Worm (Caenorhabditis elegans) whole organism, young adult: ENCODE data around the gene tcl-2.

Experiments
- B0019.2 ChIP-seq: fragments of 200-800 bp; sonication (Bioruptor generic); conservative IDR thresholded peaks from 2 replicates; pipeline ENCODE4 v1.3.6; 2022; ENCODE audit warnings: missing genetic modification reagents, missing genetic modification characterization, missing compliant biosample characterization
- B0336.3 ChIP-seq: fragments of 200-800 bp; sonication (Bioruptor generic); IDR thresholded peaks from 2 replicates; pipeline ENCODE4 v1.3.6; 2022; ENCODE audit warnings: missing genetic modification characterization, missing compliant biosample characterization
- D2030.7 ChIP-seq: fragments of 200-800 bp; sonication (Bioruptor generic); IDR thresholded peaks from 2 replicates; pipeline ENCODE4 v1.3.6; 2022; ENCODE audit warnings: missing genetic modification reagents, missing genetic modification characterization, missing compliant biosample characterization
- F23B12.7 ChIP-seq: sonication (generic microtip); optimal IDR thresholded peaks from 2 replicates; lab custom pipeline; 2017; ENCODE audit warnings: missing genetic modification characterization, mild to moderate bottlenecking, missing compliant biosample characterization, antibody characterized with exemption, moderate library complexity; ENCODE audit not compliant: insufficient read depth
- F33H1.4 ChIP-seq: fragments of 200-800 bp; sonication (Bioruptor generic); IDR thresholded peaks from 2 replicates; pipeline ENCODE4 v1.3.6; 2022; ENCODE audit warnings: missing genetic modification reagents, missing genetic modification characterization, missing compliant biosample characterization
- F49E8.2 ChIP-seq: sonication (generic microtip); optimal IDR thresholded peaks from 3 replicates; lab custom pipeline; 2017; ENCODE audit warnings: missing genetic modification characterization, mild to moderate bottlenecking, missing compliant biosample characterization, antibody characterized with exemption, moderate library complexity; ENCODE audit not compliant: insufficient read depth
- F55B11.4 ChIP-seq: sonication (generic microtip); optimal IDR thresholded peaks from 2 replicates; lab custom pipeline; 2016; ENCODE audit warnings: missing compliant biosample characterization, missing genetic modification characterization, borderline replicate concordance; ENCODE audit not compliant: insufficient read depth
- F57C9.4 ChIP-seq: sonication (generic microtip); optimal IDR thresholded peaks from 2 replicates; lab custom pipeline; 2017; ENCODE audit warnings: mild to moderate bottlenecking, missing genetic modification characterization, missing compliant biosample characterization
- K12H6.12 ChIP-seq: fragments of 200-800 bp; sonication (Bioruptor generic); optimal IDR thresholded peaks from 2 replicates; lab custom pipeline; 2018; ENCODE audit warnings: mild to moderate bottlenecking, missing genetic modification characterization, missing compliant biosample characterization
- T26A5.8 ChIP-seq: sonication (generic microtip); optimal IDR thresholded peaks from 2 replicates; lab custom pipeline; 2016; ENCODE audit warnings: missing genetic modification characterization, missing compliant biosample characterization
- Y53F4B.3 ChIP-seq: fragments of 200-800 bp; sonication (Bioruptor generic); IDR thresholded peaks from 2 replicates; pipeline ENCODE4 v1.3.6; 2022; ENCODE audit warnings: missing genetic modification reagents, missing genetic modification characterization, missing compliant biosample characterization
- Y56A3A.18 ChIP-seq: fragments of 200-800 bp; sonication (Bioruptor generic); IDR thresholded peaks from 2 replicates; pipeline ENCODE4 v1.3.6; 2022; ENCODE audit warnings: missing genetic modification reagents, missing genetic modification characterization, missing compliant biosample characterization
- Y67H2A.10 ChIP-seq: fragments of 200-800 bp; sonication (Bioruptor generic); conservative IDR thresholded peaks from 2 replicates; pipeline ENCODE4 v1.3.6; 2022; ENCODE audit warnings: missing genetic modification reagents, missing genetic modification characterization, missing compliant biosample characterization
- Y79H2A.3 ChIP-seq: fragments of 200-800 bp; sonication (Bioruptor generic); conservative IDR thresholded peaks from 2 replicates; pipeline ENCODE4 v1.3.6; 2022; ENCODE audit warnings: missing genetic modification reagents, missing genetic modification characterization, missing compliant biosample characterization
- akir-1 ChIP-seq: fragments of 200-800 bp; sonication (Bioruptor generic); optimal IDR thresholded peaks from 2 replicates; lab custom pipeline; 2018; ENCODE audit warnings: mild to moderate bottlenecking, missing genetic modification characterization, moderate library complexity, missing compliant biosample characterization
- atf-7 ChIP-seq: sonication (generic microtip); optimal IDR thresholded peaks from 2 replicates; lab custom pipeline; 2017; ENCODE audit warnings: mild to moderate bottlenecking, missing genetic modification characterization, missing compliant biosample characterization
- attf-5 ChIP-seq: fragments of 200-800 bp; sonication (Bioruptor generic); optimal IDR thresholded peaks from 2 replicates; lab custom pipeline; 2018; ENCODE audit warnings: mild to moderate bottlenecking, missing genetic modification characterization, missing compliant biosample characterization
- ceh-100 ChIP-seq: fragments of 200-800 bp; sonication (Bioruptor generic); IDR thresholded peaks from 2 replicates; pipeline ENCODE4 v1.3.6; 2022; ENCODE audit warnings: missing genetic modification reagents, missing genetic modification characterization, missing compliant biosample characterization
- ceh-58 ChIP-seq: fragments of 200-800 bp; sonication (Bioruptor generic); IDR thresholded peaks from 2 replicates; pipeline ENCODE4 v1.3.6; 2022; ENCODE audit warnings: missing genetic modification characterization, missing compliant biosample characterization
- egl-18 ChIP-seq: fragments of 200-800 bp; sonication (Bioruptor generic); IDR thresholded peaks from 2 replicates; pipeline ENCODE4 v1.3.6; 2022; ENCODE audit warnings: missing genetic modification reagents, missing genetic modification characterization, missing compliant biosample characterization
- egl-44 ChIP-seq: fragments of 200-800 bp; sonication (Bioruptor generic); IDR thresholded peaks from 2 replicates; pipeline ENCODE4 v1.3.6; 2022; ENCODE audit warnings: missing genetic modification reagents, missing genetic modification characterization, missing compliant biosample characterization
- egrh-3 ChIP-seq: fragments of 200-800 bp; sonication (Bioruptor generic); IDR thresholded peaks from 2 replicates; pipeline ENCODE4 v1.3.6; 2022; ENCODE audit warnings: missing genetic modification reagents, missing genetic modification characterization, missing compliant biosample characterization
- ekl-4 ChIP-seq: fragments of 200-800 bp; sonication (Bioruptor generic); IDR thresholded peaks from 2 replicates; pipeline ENCODE4 v1.3.6; 2022; ENCODE audit warnings: missing genetic modification reagents, missing genetic modification characterization, missing compliant biosample characterization
- gei-17 ChIP-seq: fragments of 200-800 bp; sonication (Bioruptor generic); optimal IDR thresholded peaks from 2 replicates; lab custom pipeline; 2018; ENCODE audit warnings: mild to moderate bottlenecking, missing genetic modification characterization, missing compliant biosample characterization
- hmg-1.2 ChIP-seq: fragments of 200-800 bp; sonication (Bioruptor generic); IDR thresholded peaks from 2 replicates; pipeline ENCODE4 v1.3.6; 2022; ENCODE audit warnings: missing genetic modification reagents, missing genetic modification characterization, missing compliant biosample characterization
- let-526 ChIP-seq: fragments of 200-800 bp; sonication (Bioruptor generic); IDR thresholded peaks from 2 replicates; pipeline ENCODE4 v1.3.6; 2022; ENCODE audit warnings: missing genetic modification reagents, missing genetic modification characterization, missing compliant biosample characterization
- lin-40 ChIP-seq: sonication (generic microtip); optimal IDR thresholded peaks from 2 replicates; lab custom pipeline; 2016; ENCODE audit warnings: missing genetic modification characterization, mild to moderate bottlenecking, missing compliant biosample characterization, missing genotype, missing genetic modification reagents
- lir-1 ChIP-seq: fragments of 200-800 bp; sonication (Bioruptor generic); conservative IDR thresholded peaks from 2 replicates; pipeline ENCODE4 v1.3.6; 2022; ENCODE audit warnings: missing genetic modification reagents, missing genetic modification characterization, missing compliant biosample characterization
- lsy-27 ChIP-seq: sonication (generic microtip); optimal IDR thresholded peaks from 2 replicates; lab custom pipeline; 2017; ENCODE audit warnings: missing genetic modification characterization, mild to moderate bottlenecking, missing compliant biosample characterization, antibody characterized with exemption, missing genotype, borderline replicate concordance; ENCODE audit not compliant: insufficient read depth
- madf-10 ChIP-seq: sonication (generic microtip); optimal IDR thresholded peaks from 2 replicates; lab custom pipeline; 2016; ENCODE audit warnings: mild to moderate bottlenecking, missing genetic modification characterization, missing compliant biosample characterization
- madf-3 ChIP-seq: fragments of 200-800 bp; sonication (Bioruptor generic); IDR thresholded peaks from 2 replicates; pipeline ENCODE4 v1.3.6; 2022; ENCODE audit warnings: missing genetic modification reagents, missing genetic modification characterization, missing compliant biosample characterization
- madf-6 ChIP-seq: fragments of 200-800 bp; sonication (Bioruptor generic); IDR thresholded peaks from 2 replicates; pipeline ENCODE4 v1.3.6; 2022; ENCODE audit warnings: missing genetic modification reagents, missing genetic modification characterization, missing compliant biosample characterization
- mcd-1 ChIP-seq: fragments of 200-800 bp; sonication (Bioruptor generic); IDR thresholded peaks from 2 replicates; pipeline ENCODE4 v1.3.6; 2022; ENCODE audit warnings: missing genetic modification reagents, missing genetic modification characterization, missing compliant biosample characterization
- mel-28 ChIP-seq: sonication (generic microtip); optimal IDR thresholded peaks from 2 replicates; lab custom pipeline; 2016; ENCODE audit warnings: borderline replicate concordance, mild to moderate bottlenecking, missing genetic modification characterization, missing compliant biosample characterization
- mxl-1 ChIP-seq: sonication (generic microtip); optimal IDR thresholded peaks from 2 replicates; lab custom pipeline; 2016; ENCODE audit warnings: missing genetic modification characterization, missing compliant biosample characterization
- nfyb-1 ChIP-seq: fragments of 200-800 bp; sonication (Bioruptor generic); IDR thresholded peaks from 2 replicates; pipeline ENCODE4 v1.3.6; 2022; ENCODE audit warnings: missing genetic modification reagents, missing genetic modification characterization, missing compliant biosample characterization
- nhr-80 ChIP-seq: sonication (generic microtip); optimal IDR thresholded peaks from 2 replicates; lab custom pipeline; 2016; ENCODE audit warnings: missing genetic modification characterization, missing compliant biosample characterization
- pha-4 ChIP-seq: fragments of 150-350 bp; sonication (generic microtip); optimal IDR thresholded peaks from 2 replicates; lab custom pipeline; 2014; ENCODE audit warnings: missing biosample characterization, missing genetic modification reagents, missing genetic modification characterization
- rcor-1 ChIP-seq: fragments of 200-800 bp; sonication (Bioruptor generic); IDR thresholded peaks from 2 replicates; pipeline ENCODE4 v1.3.6; 2022; ENCODE audit warnings: missing genetic modification reagents, missing genetic modification characterization, missing compliant biosample characterization
- rec-8 ChIP-seq, 2 experiments: sonication (generic microtip); optimal IDR thresholded peaks; 2 replicates each; lab custom pipeline; 2016; ENCODE audit warnings: mild to moderate bottlenecking in 2 of 2, missing genetic modification characterization in 2 of 2, missing genetic modification reagents in 2 of 2, missing genotype in 2 of 2, missing biosample characterization in 1 of 2, missing compliant biosample characterization in 1 of 2, moderate library complexity in 1 of 2
- snpc-3.4 ChIP-seq: sonication (generic microtip); optimal IDR thresholded peaks from 2 replicates; lab custom pipeline; 2017; ENCODE audit warnings: missing genetic modification characterization, mild to moderate bottlenecking, missing compliant biosample characterization, antibody characterized with exemption, moderate library complexity, missing genotype, missing genetic modification reagents
- tbp1 ChIP-seq: fragments of 200-800 bp; sonication (Bioruptor generic); optimal IDR thresholded peaks from 2 replicates; lab custom pipeline; 2018; ENCODE audit warnings: mild to moderate bottlenecking, missing genetic modification characterization, missing compliant biosample characterization
- tbx-9 ChIP-seq: sonication (generic microtip); optimal IDR thresholded peaks from 2 replicates; lab custom pipeline; 2016; ENCODE audit warnings: borderline replicate concordance, missing genetic modification characterization, inconsistent platforms, missing compliant biosample characterization
- xnd-1 ChIP-seq: sonication (generic microtip); optimal IDR thresholded peaks from 2 replicates; lab custom pipeline; 2016; ENCODE audit warnings: missing genotype, missing genetic modification reagents, missing genetic modification characterization, missing compliant biosample characterization
- ztf-18 ChIP-seq: sonication (generic microtip); optimal IDR thresholded peaks from 2 replicates; lab custom pipeline; 2016; ENCODE audit warnings: missing genotype, mild to moderate bottlenecking, missing genetic modification characterization, missing compliant biosample characterization
- ztf-25 ChIP-seq: fragments of 200-800 bp; sonication (Bioruptor generic); IDR thresholded peaks from 2 replicates; pipeline ENCODE4 v1.3.6; 2022; ENCODE audit warnings: missing genetic modification reagents, missing genetic modification characterization, missing compliant biosample characterization
- ztf-3 ChIP-seq: fragments of 200-800 bp; sonication (Bioruptor generic); optimal IDR thresholded peaks from 2 replicates; lab custom pipeline; 2018; ENCODE audit warnings: mild to moderate bottlenecking, missing genetic modification characterization, missing compliant biosample characterization

tcl-2 gene

DNA sequence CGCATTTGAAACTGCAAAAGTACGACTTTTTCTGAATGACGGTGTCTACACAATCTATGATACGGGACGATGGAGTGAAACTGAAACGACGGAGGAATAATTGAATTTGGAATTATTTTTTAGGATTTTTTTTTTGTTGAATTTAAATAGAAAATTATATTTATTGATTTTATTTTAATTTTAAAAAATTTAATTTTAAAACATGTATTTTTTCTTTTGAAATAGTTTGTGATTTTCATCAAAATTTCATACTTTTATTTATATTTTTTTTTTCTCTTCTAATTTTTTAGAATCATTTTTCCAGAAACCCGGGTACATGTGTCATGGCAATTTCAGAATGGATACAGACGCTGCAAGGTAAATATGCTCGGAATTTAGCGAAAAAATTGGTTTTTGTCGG is 29.0 kb downstream of the tcl-2 start, which contains the start of gene Y38C1AA.1 (continued):
- no peak for TF ChIP-seq tbx-9 (tag; lab: Kevin White, UChicago)

DNA sequence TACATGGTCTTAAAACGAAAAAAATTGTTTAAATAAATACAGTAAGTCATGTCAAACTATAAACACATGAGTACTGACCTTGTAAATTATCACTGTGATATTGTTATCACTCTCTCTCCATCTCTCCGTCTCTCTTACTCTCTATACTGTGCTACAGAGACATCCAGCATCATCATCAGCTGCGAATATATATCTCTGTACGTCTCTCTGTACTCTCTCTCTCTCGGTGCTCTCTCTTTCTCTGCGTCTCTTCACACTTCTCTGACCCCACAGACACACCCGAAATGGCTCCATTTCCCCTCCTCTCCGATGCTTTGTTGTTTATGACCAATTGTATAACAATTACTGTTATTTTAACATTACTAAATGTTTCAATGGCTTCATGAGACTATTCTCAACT is 31.7 kb downstream of the tcl-2 start:
- no peak for TF ChIP-seq rcor-1
- no peak for TF ChIP-seq madf-3
- peak; percentile 82 for TF ChIP-seq hmg-1.2
- TF ChIP-seq egl-18 (GFP tag; lab: Robert Waterston, UW): no peak
- no peak for TF ChIP-seq T26A5.8
- TF ChIP-seq B0336.3: 0 out of 2 replicates have a peak, but pooled peaks have one; percentile 33
- TF ChIP-seq F55B11.4 (tag; lab: Kevin White, UChicago): no peak
- 0 out of 2 replicates have a peak, but pooled peaks have one; percentile 26 for TF ChIP-seq ekl-4 (GFP tag; lab: Robert Waterston, UW)
- TF ChIP-seq Y67H2A.10 (GFP tag; lab: Robert Waterston, UW): no peak
- TF ChIP-seq F57C9.4 (tag; lab: Kevin White, UChicago): no peak
- TF ChIP-seq ztf-18 (tag; lab: Kevin White, UChicago): no peak
- TF ChIP-seq F33H1.4: no peak
- 0 out of 2 replicates have a peak, but pooled peaks have one; percentile 37 for TF ChIP-seq mcd-1 (GFP tag; lab: Robert Waterston, UW)
- TF ChIP-seq nhr-80 (tag; lab: Kevin White, UChicago): peak; percentile 87
- TF ChIP-seq F23B12.7 (tag; lab: Kevin White, UChicago): no peak
- no peak for TF ChIP-seq egl-44 (GFP tag; lab: Robert Waterston, UW)
- TF ChIP-seq snpc-3.4 (tag; lab: Kevin White, UChicago): no peak
- TF ChIP-seq lsy-27 (tag; lab: Kevin White, UChicago): no peak
- TF ChIP-seq akir-1 (GFP tag; lab: Kevin White, UChicago): no peak
- TF ChIP-seq nfyb-1 (GFP tag; lab: Robert Waterston, UW): no peak
- no peak for TF ChIP-seq ztf-25 (GFP tag; lab: Robert Waterston, UW)
- no peak for TF ChIP-seq ceh-58 (GFP tag; lab: Robert Waterston, UW)
- TF ChIP-seq egrh-3 (GFP tag; lab: Robert Waterston, UW): no peak
- no peak for TF ChIP-seq Y79H2A.3
- TF ChIP-seq K12H6.12 (tag; lab: Kevin White, UChicago): no peak
- no peak for TF ChIP-seq gei-17 (GFP tag; lab: Kevin White, UChicago)
- no peak for TF ChIP-seq mxl-1 (tag; lab: Kevin White, UChicago)
- no peak for TF ChIP-seq ztf-3 (GFP tag; lab: Kevin White, UChicago)
- TF ChIP-seq pha-4 (tag; lab: Kevin White, UChicago): no peak
- TF ChIP-seq xnd-1 (tag; lab: Kevin White, UChicago): no peak
- TF ChIP-seq F49E8.2 (tag; lab: Kevin White, UChicago): no peak
- no peak for TF ChIP-seq mel-28
- peak; percentile 38 for TF ChIP-seq lin-40
- no peak for TF ChIP-seq Y53F4B.3
- TF ChIP-seq rec-8 (tag; optimal IDR thresholded peaks at IDR 0.05; lab: Kevin White, UChicago): no peak
- TF ChIP-seq lir-1: no peak
- TF ChIP-seq attf-5 (GFP tag; lab: Kevin White, UChicago): peak; percentile 66
- TF ChIP-seq madf-10 (tag; lab: Kevin White, UChicago): no peak
- TF ChIP-seq tbp1 (GFP tag; lab: Kevin White, UChicago): no peak
- no peak for TF ChIP-seq let-526 (GFP tag; lab: Robert Waterston, UW)
- TF ChIP-seq ceh-100 (GFP tag; lab: Robert Waterston, UW): no peak
- no peak for TF ChIP-seq Y56A3A.18 (GFP tag; lab: Robert Waterston, UW)
- TF ChIP-seq B0019.2: no peak
- no peak for TF ChIP-seq D2030.7 (GFP tag; lab: Robert Waterston, UW)
- TF ChIP-seq atf-7 (tag; lab: Kevin White, UChicago): peak; percentile 20
- TF ChIP-seq madf-6 (GFP tag; lab: Robert Waterston, UW): no peak
